Worm (Caenorhabditis elegans) whole organism, L4/young adult: Measurements from ENCODE around the gene C24H11.2.

Experiments
- W03F9.2 ChIP-seq: fragments of 150-350 bp; optimal IDR thresholded peaks from 2 replicates; lab custom pipeline; 2014; ENCODE audit warnings: missing biosample characterization, missing genetic modification characterization
- dao-5 ChIP-seq: sonication (generic microtip); optimal IDR thresholded peaks from 2 replicates; lab custom pipeline; 2016; ENCODE audit warnings: missing genotype, missing genetic modification characterization, moderate library complexity, missing compliant biosample characterization
- him-1 ChIP-seq: sonication (generic microtip); optimal IDR thresholded peaks from 2 replicates; lab custom pipeline; 2016; ENCODE audit warnings: missing genotype, missing genetic modification reagents, missing genetic modification characterization, missing compliant biosample characterization

The C24H11.2 gene

ce11 chrIII:11824088-11824487 lies 31.9 kb upstream of the C24H11.2 start:
- TF ChIP-seq him-1 (tag; lab: Kevin White, UChicago) (no peak), W03F9.2 (tag; lab: Kevin White, UChicago) (no peak), dao-5 (tag; lab: Kevin White, UChicago) (no peak)

- TF ChIP-seq W03F9.2 (tag; lab: Kevin White, UChicago), result peak; percentile 79
- peak; percentile 35 for TF ChIP-seq him-1 (tag; lab: Kevin White, UChicago)
- no peak for TF ChIP-seq dao-5 (tag; lab: Kevin White, UChicago)
Measured at ce11 chrIII:11823260-11823659, 31.1 kb upstream of the C24H11.2 start, which contains the start of gene C18D11.3. C18D11.3 (plus strand) TSS chrIII:11823448.

- TF ChIP-seq him-1 (tag; lab: Kevin White, UChicago), result no peak
- TF ChIP-seq W03F9.2 (tag; lab: Kevin White, UChicago), result no peak
- no peak for TF ChIP-seq dao-5 (tag; lab: Kevin White, UChicago)
Measured at ce11 chrIII:11822407-11822806, 30.3 kb upstream of the C24H11.2 start, which contains the start of gene maa-1. maa-1 (minus strand) TSS chrIII:11822526.

ce11 chrIII:11817865-11818264 lies 25.7 kb upstream of the C24H11.2 start:
- no peak for TF ChIP-seq dao-5 (tag; lab: Kevin White, UChicago)
- no peak for TF ChIP-seq W03F9.2 (tag; lab: Kevin White, UChicago)
- TF ChIP-seq him-1 (tag; lab: Kevin White, UChicago), result no peak

ce11 chrIII:11816523-11817003 lies 24.4 kb upstream of the C24H11.2 start, which contains the start of gene C18D11.1:
C18D11.1 (plus strand) TSS chrIII:11816573.
- TF ChIP-seq him-1 (tag; lab: Kevin White, UChicago) (no peak), W03F9.2 (tag; lab: Kevin White, UChicago) (no peak), dao-5 (tag; lab: Kevin White, UChicago) (no peak)

ce11 chrIII:11814653-11815052 lies 22.5 kb upstream of the C24H11.2 start:
- no peak for TF ChIP-seq W03F9.2 (tag; lab: Kevin White, UChicago)
- TF ChIP-seq dao-5 (tag; lab: Kevin White, UChicago), result no peak
- no peak for TF ChIP-seq him-1 (tag; lab: Kevin White, UChicago)

- TF ChIP-seq dao-5 (tag; lab: Kevin White, UChicago) (no peak), him-1 (tag; lab: Kevin White, UChicago) (no peak), W03F9.2 (tag; lab: Kevin White, UChicago) (no peak)
Measured at ce11 chrIII:11811839-11812238, 19.7 kb upstream of the C24H11.2 start.

- TF ChIP-seq him-1 (tag; lab: Kevin White, UChicago) (no peak), W03F9.2 (tag; lab: Kevin White, UChicago) (no peak), dao-5 (tag; lab: Kevin White, UChicago) (no peak)
Measured at ce11 chrIII:11810447-11810846, 18.3 kb upstream of the C24H11.2 start, which contains the start of gene C18D11.6. C18D11.6 (plus strand) TSS chrIII:11810556.

- TF ChIP-seq W03F9.2 (tag; lab: Kevin White, UChicago), result no peak
- no peak for TF ChIP-seq him-1 (tag; lab: Kevin White, UChicago)
- TF ChIP-seq dao-5 (tag; lab: Kevin White, UChicago), result no peak
Measured at ce11 chrIII:11808818-11809217, 16.7 kb upstream of the C24H11.2 start, which contains the start of gene C18D11.9. C18D11.9 (plus strand) TSS chrIII:11809118.

ce11 chrIII:11807418-11807817 lies 15.3 kb upstream of the C24H11.2 start, which contains the start of gene C18D11.10:
C18D11.10 (plus strand) TSS chrIII:11807718.
- TF ChIP-seq dao-5 (tag; lab: Kevin White, UChicago), result no peak
- no peak for TF ChIP-seq him-1 (tag; lab: Kevin White, UChicago)
- TF ChIP-seq W03F9.2 (tag; lab: Kevin White, UChicago), result no peak

ce11 chrIII:11806695-11807094 lies 14.6 kb upstream of the C24H11.2 start, which contains the start of gene C18D11.7:
C18D11.7 (minus strand) TSS chrIII:11806795.
- TF ChIP-seq him-1 (tag; lab: Kevin White, UChicago) (no peak), W03F9.2 (tag; lab: Kevin White, UChicago) (no peak), dao-5 (tag; lab: Kevin White, UChicago) (no peak)

- TF ChIP-seq him-1 (tag; lab: Kevin White, UChicago) (no peak), dao-5 (tag; lab: Kevin White, UChicago) (no peak), W03F9.2 (tag; lab: Kevin White, UChicago) (no peak)
Measured at ce11 chrIII:11795448-11795847, 3.3 kb upstream of the C24H11.2 start, which contains the start of gene twk-39. twk-39 (plus strand) TSS chrIII:11795748.

- TF ChIP-seq dao-5 (tag; lab: Kevin White, UChicago) (no peak), W03F9.2 (tag; lab: Kevin White, UChicago) (no peak), him-1 (tag; lab: Kevin White, UChicago) (no peak)
Measured at ce11 chrIII:11794389-11794788, 2.2 kb upstream of the C24H11.2 start.

ce11 chrIII:11789480-11789879 lies 2.7 kb downstream of the C24H11.2 start:
- no peak for TF ChIP-seq him-1 (tag; lab: Kevin White, UChicago)
- no peak for TF ChIP-seq dao-5 (tag; lab: Kevin White, UChicago)
- no peak for TF ChIP-seq W03F9.2 (tag; lab: Kevin White, UChicago)
